Worm (Caenorhabditis elegans) whole organism, early embryonic: ENCODE measurements around the gene C34C6.10.

ENCODE experiments used
- B0310.2 ChIP-seq: sonication (generic microtip); optimal IDR thresholded peaks from 2 replicates; lab custom pipeline; 2016; ENCODE audit warnings: mild to moderate bottlenecking, missing genetic modification characterization, missing compliant biosample characterization
- F13C5.2 ChIP-seq: sonication (generic microtip); optimal IDR thresholded peaks from 2 replicates; lab custom pipeline; 2017; ENCODE audit warnings: mild to moderate bottlenecking, missing genetic modification characterization, inconsistent platforms, missing compliant biosample characterization
- aly-1 ChIP-seq: sonication (generic microtip); optimal IDR thresholded peaks from 2 replicates; lab custom pipeline; 2016; ENCODE audit warnings: missing genetic modification characterization, missing compliant biosample characterization
- ama-1 ChIP-seq: fragments of 150-350 bp; optimal IDR thresholded peaks from 2 replicates; lab custom pipeline; 2014
- ceh-13 ChIP-seq: fragments of 200-800 bp; sonication (Bioruptor generic); optimal IDR thresholded peaks from 2 replicates; lab custom pipeline; 2018; ENCODE audit warnings: mild to moderate bottlenecking, missing genetic modification characterization, missing compliant biosample characterization
- ceh-36 ChIP-seq: sonication (generic microtip); optimal IDR thresholded peaks from 2 replicates; lab custom pipeline; 2016; ENCODE audit warnings: missing genetic modification characterization, inconsistent platforms, missing compliant biosample characterization
- ets-7 ChIP-seq: sonication (generic microtip); optimal IDR thresholded peaks from 2 replicates; lab custom pipeline; 2016; ENCODE audit warnings: missing genotype, missing genetic modification characterization, missing compliant biosample characterization
- flt-1 ChIP-seq: fragments of 200-800 bp; sonication (Bioruptor generic); IDR thresholded peaks from 2 replicates; pipeline ENCODE4 v1.3.6; 2022; ENCODE audit warnings: missing genetic modification characterization, missing compliant biosample characterization
- hmbx-1 ChIP-seq: sonication (generic microtip); optimal IDR thresholded peaks from 2 replicates; lab custom pipeline; 2016; ENCODE audit warnings: mild to moderate bottlenecking, missing genetic modification characterization, missing compliant biosample characterization
- hmg-4 ChIP-seq: fragments of 200-800 bp; sonication (Bioruptor generic); optimal IDR thresholded peaks from 2 replicates; lab custom pipeline; 2018; ENCODE audit warnings: mild to moderate bottlenecking, missing genetic modification characterization, missing compliant biosample characterization
- hnd-1 ChIP-seq: sonication (generic microtip); optimal IDR thresholded peaks from 2 replicates; lab custom pipeline; 2016; ENCODE audit warnings: missing genetic modification characterization, missing compliant biosample characterization
- pes-1 ChIP-seq: fragments of 200-800 bp; sonication (Bioruptor generic); IDR thresholded peaks from 2 replicates; pipeline ENCODE4 v1.3.6; 2022; ENCODE audit warnings: missing genetic modification reagents, missing genetic modification characterization, missing compliant biosample characterization
- scrt-1 ChIP-seq: fragments of 200-800 bp; sonication (Bioruptor generic); IDR thresholded peaks from 2 replicates; pipeline ENCODE4 v1.3.6; 2022; ENCODE audit warnings: missing genetic modification characterization, missing compliant biosample characterization
- sea-1 ChIP-seq: fragments of 200-800 bp; sonication (Bioruptor generic); conservative IDR thresholded peaks from 2 replicates; pipeline ENCODE4 v1.3.6; 2022; ENCODE audit warnings: missing genetic modification characterization, missing compliant biosample characterization
- tbx-11 ChIP-seq: fragments of 200-800 bp; sonication (Bioruptor generic); IDR thresholded peaks from 2 replicates; pipeline ENCODE4 v1.3.6; 2022; ENCODE audit warnings: missing genetic modification characterization, missing compliant biosample characterization
- tbx-37 ChIP-seq: fragments of 200-800 bp; sonication (Bioruptor generic); conservative IDR thresholded peaks from 2 replicates; pipeline ENCODE4 v1.3.6; 2022; ENCODE audit warnings: missing genetic modification reagents, missing genetic modification characterization, missing compliant biosample characterization
- tra-4 ChIP-seq: sonication (generic microtip); optimal IDR thresholded peaks from 2 replicates; lab custom pipeline; 2017; ENCODE audit warnings: missing genetic modification characterization, missing compliant biosample characterization

Gene C34C6.10

ce11 chrII:8684824-8685223, 10.9 kb downstream of the C34C6.10 start, which contains the start of gene hgap-2:
Gene hgap-2, minus strand, starts transcription at chrII:8684924.
- TF ChIP-seq hmg-4 (GFP tag; lab: Kevin White, UChicago): no peak
- TF ChIP-seq tbx-37 (GFP tag; lab: Robert Waterston, UW): no peak

DNA sequence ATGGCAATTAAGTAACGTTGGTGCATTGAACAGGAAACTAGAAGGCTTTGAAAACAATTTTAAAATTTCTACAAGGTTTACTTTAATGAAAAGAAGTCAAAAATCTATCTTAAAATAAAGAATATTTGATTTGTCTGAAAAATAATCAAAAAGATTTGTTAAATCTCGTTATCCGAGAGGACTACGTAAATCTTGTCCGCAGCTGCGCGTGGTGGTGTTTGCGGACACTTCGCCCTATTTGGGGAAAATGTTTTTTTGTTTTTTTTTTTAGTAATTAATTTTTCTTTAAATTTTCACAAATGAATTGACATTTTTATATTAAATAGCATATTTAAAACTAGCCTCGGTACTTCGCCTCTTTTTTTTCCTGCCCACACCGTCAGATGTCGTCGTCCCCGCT, 11.8 kb downstream of the C34C6.10 start:
- no peak for TF ChIP-seq hnd-1
- TF ChIP-seq flt-1 (GFP tag; lab: Robert Waterston, UW): 0 out of 2 replicates have a peak, but pooled peaks have one; percentile 22

DNA sequence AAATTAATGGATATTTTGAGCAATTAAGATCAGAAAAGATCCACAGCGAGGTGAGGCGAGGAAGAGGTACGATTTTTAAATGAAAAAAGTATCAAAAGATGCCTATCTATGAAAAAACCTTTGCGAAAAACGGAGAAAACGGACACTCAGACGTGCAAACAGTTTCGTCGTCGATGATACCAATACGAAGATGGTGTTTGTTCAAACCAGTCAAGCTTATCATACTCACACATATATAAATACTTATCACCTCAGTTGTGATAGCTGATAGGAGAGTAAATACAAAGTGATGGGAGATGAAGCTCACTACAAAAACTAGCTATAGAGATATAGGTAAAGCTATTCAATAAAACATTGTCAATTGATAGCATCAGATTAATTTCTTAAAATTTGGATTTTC, 15.9 kb downstream of the C34C6.10 start:
- no peak for TF ChIP-seq ceh-13 (GFP tag; lab: Kevin White, UChicago)
- no peak for TF ChIP-seq tbx-37 (GFP tag; lab: Robert Waterston, UW)
- no peak for TF ChIP-seq tra-4
- TF ChIP-seq hnd-1: no peak
- no peak for TF ChIP-seq F13C5.2 (tag; lab: Kevin White, UChicago)
- TF ChIP-seq pes-1: no peak
- no peak for TF ChIP-seq hmbx-1 (tag; lab: Kevin White, UChicago)
- no peak for TF ChIP-seq aly-1 (tag; lab: Kevin White, UChicago)
- TF ChIP-seq ets-7: no peak
- no peak for TF ChIP-seq ceh-36 (tag; lab: Kevin White, UChicago)

DNA sequence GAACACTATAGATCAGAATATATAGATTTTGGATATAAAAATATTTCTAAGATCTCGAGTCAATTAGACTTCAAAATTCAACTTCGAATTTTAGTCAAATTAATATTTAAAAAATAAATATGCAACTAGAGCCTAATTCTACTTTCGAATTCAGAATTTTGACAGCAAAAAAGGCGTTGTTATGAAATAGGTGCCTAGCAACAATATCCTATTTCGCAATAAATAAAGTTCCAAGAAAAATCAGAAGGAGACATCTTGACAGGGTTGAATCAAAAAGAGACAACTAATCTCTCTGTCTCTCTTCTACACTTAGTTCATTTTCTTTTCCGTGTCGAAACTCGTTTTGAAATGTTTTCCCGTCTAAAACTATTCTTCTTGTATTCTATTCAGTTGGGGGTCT, 20.3 kb downstream of the C34C6.10 start:
- TF ChIP-seq hnd-1: no peak
- TF ChIP-seq sea-1 (GFP tag; lab: Robert Waterston, UW): no peak
- TF ChIP-seq scrt-1 (GFP tag; lab: Robert Waterston, UW): no peak
- no peak for TF ChIP-seq ceh-13 (GFP tag; lab: Kevin White, UChicago)
- no peak for TF ChIP-seq aly-1 (tag; lab: Kevin White, UChicago)
- no peak for TF ChIP-seq ama-1 (lab: Kevin White, UChicago)
- no peak for TF ChIP-seq tbx-11
- no peak for TF ChIP-seq ceh-36 (tag; lab: Kevin White, UChicago)
- TF ChIP-seq flt-1 (GFP tag; lab: Robert Waterston, UW): no peak
- no peak for TF ChIP-seq tbx-37 (GFP tag; lab: Robert Waterston, UW)
- no peak for TF ChIP-seq ets-7

- no peak for TF ChIP-seq ceh-13 (GFP tag; lab: Kevin White, UChicago)
- no peak for TF ChIP-seq tra-4
- no peak for TF ChIP-seq ets-7
Observed at ce11 chrII:8670835-8671234, 24.8 kb downstream of the C34C6.10 start.

DNA sequence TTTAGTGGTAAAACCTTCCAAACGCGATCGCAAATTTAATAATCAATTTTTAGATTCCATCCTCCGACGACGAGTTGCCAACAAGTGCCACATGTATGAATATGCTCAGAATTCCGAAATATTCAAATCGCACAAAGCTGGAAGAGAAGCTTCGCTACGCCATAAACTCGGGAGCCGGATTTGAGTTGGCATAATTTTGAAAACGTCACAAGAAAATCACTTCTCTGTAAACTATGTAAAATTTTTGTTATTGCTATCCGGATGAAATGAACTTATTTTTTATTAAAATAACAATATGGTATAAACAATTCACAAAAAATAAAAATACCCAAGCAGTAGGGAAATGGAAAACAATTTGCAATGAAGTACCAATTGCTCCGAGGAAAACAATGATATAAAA, 26.8 kb downstream of the C34C6.10 start:
- no peak for TF ChIP-seq ets-7
- no peak for TF ChIP-seq flt-1 (GFP tag; lab: Robert Waterston, UW)
- TF ChIP-seq tbx-11: no peak
- TF ChIP-seq F13C5.2 (tag; lab: Kevin White, UChicago): no peak

ce11 chrII:8664533-8664932, 31.1 kb downstream of the C34C6.10 start, which contains the start of gene etc-1:
Gene etc-1, plus strand, starts transcription at chrII:8664833.
- TF ChIP-seq hnd-1 (no peak), ceh-36 (tag; lab: Kevin White, UChicago) (no peak), F13C5.2 (tag; lab: Kevin White, UChicago) (no peak), ceh-13 (GFP tag; lab: Kevin White, UChicago) (no peak), aly-1 (tag; lab: Kevin White, UChicago) (no peak), flt-1 (GFP tag; lab: Robert Waterston, UW) (no peak), hmbx-1 (tag; lab: Kevin White, UChicago) (no peak)

ce11 chrII:8661539-8661938, 34.1 kb downstream of the C34C6.10 start, which contains the start of the genes piga-1 and eif-2Bepsilon:
Gene piga-1, minus strand, starts transcription at chrII:8661712.
Gene eif-2Bepsilon, plus strand, starts transcription at chrII:8661869.
- TF ChIP-seq tbx-11 (no peak), ets-7 (no peak), F13C5.2 (tag; lab: Kevin White, UChicago) (no peak), tra-4 (no peak), ama-1 (lab: Kevin White, UChicago) (no peak), tbx-37 (GFP tag; lab: Robert Waterston, UW) (no peak), hnd-1 (no peak), hmg-4 (GFP tag; lab: Kevin White, UChicago) (no peak), aly-1 (tag; lab: Kevin White, UChicago) (no peak)

- TF ChIP-seq tbx-37 (GFP tag; lab: Robert Waterston, UW) (no peak), ama-1 (lab: Kevin White, UChicago) (no peak), hmg-4 (GFP tag; lab: Kevin White, UChicago) (no peak), ceh-13 (GFP tag; lab: Kevin White, UChicago) (no peak), ets-7 (no peak), tra-4 (no peak), pes-1 (no peak), F13C5.2 (tag; lab: Kevin White, UChicago) (no peak), hnd-1 (no peak), ceh-36 (tag; lab: Kevin White, UChicago) (no peak), scrt-1 (GFP tag; lab: Robert Waterston, UW) (no peak), sea-1 (GFP tag; lab: Robert Waterston, UW) (no peak), B0310.2 (tag; lab: Kevin White, UChicago) (no peak), tbx-11 (no peak)
Observed at ce11 chrII:8658835-8659234, 36.8 kb downstream of the C34C6.10 start, which contains the start of gene atg-10. Gene atg-10, plus strand, starts transcription at chrII:8659135.
